Worm (Caenorhabditis elegans) whole organism, late embryonic: ENCODE data around the gene sru-22.

Source experiments
- C08G9.2 ChIP-seq: sonication (generic microtip); optimal IDR thresholded peaks from 2 replicates; lab custom pipeline; 2016; ENCODE audit warnings: mild to moderate bottlenecking, missing genetic modification characterization, moderate library complexity, missing compliant biosample characterization
- C38D4.7 ChIP-seq: fragments of 200-800 bp; sonication (Bioruptor generic); optimal IDR thresholded peaks from 2 replicates; lab custom pipeline; 2018; ENCODE audit warnings: mild to moderate bottlenecking, missing genetic modification characterization, moderate library complexity, missing compliant biosample characterization
- F13H6.1 ChIP-seq: sonication (generic microtip); optimal IDR thresholded peaks from 2 replicates; lab custom pipeline; 2016; ENCODE audit warnings: missing genetic modification characterization, missing compliant biosample characterization
- T23F11.4 ChIP-seq: fragments of 200-800 bp; sonication (Bioruptor generic); optimal IDR thresholded peaks from 2 replicates; lab custom pipeline; 2018; ENCODE audit warnings: mild to moderate bottlenecking, missing genetic modification characterization, missing compliant biosample characterization
- ceh-14 ChIP-seq: sonication (generic microtip); optimal IDR thresholded peaks from 2 replicates; lab custom pipeline; 2016; ENCODE audit warnings: missing genotype, missing genetic modification characterization, missing compliant biosample characterization
- ceh-18 ChIP-seq: sonication (generic microtip); optimal IDR thresholded peaks from 2 replicates; lab custom pipeline; 2016; ENCODE audit warnings: missing genetic modification characterization, missing compliant biosample characterization
- ceh-2 ChIP-seq: sonication (generic microtip); optimal IDR thresholded peaks from 2 replicates; lab custom pipeline; 2016; ENCODE audit warnings: missing genotype, missing genetic modification characterization, missing compliant biosample characterization
- ceh-24 ChIP-seq: sonication (generic microtip); optimal IDR thresholded peaks from 2 replicates; lab custom pipeline; 2016; ENCODE audit warnings: mild to moderate bottlenecking, missing genetic modification characterization, missing compliant biosample characterization
- ceh-30 ChIP-seq: fragments of 150-350 bp; optimal IDR thresholded peaks from 2 replicates; lab custom pipeline; 2014; ENCODE audit warnings: missing biosample characterization, missing genetic modification characterization
- ceh-31 ChIP-seq: sonication (generic microtip); optimal IDR thresholded peaks from 2 replicates; lab custom pipeline; 2016; ENCODE audit warnings: missing genetic modification characterization, missing compliant biosample characterization
- ceh-34 ChIP-seq: sonication (generic microtip); optimal IDR thresholded peaks from 2 replicates; lab custom pipeline; 2016; ENCODE audit warnings: mild to moderate bottlenecking, missing genetic modification characterization, missing compliant biosample characterization
- ceh-45 ChIP-seq: fragments of 200-800 bp; sonication (Bioruptor generic); IDR thresholded peaks from 2 replicates; pipeline ENCODE4 v1.3.6; 2022; ENCODE audit warnings: missing genetic modification reagents, missing genetic modification characterization, missing compliant biosample characterization
- che-1 ChIP-seq: sonication (generic microtip); optimal IDR thresholded peaks from 2 replicates; lab custom pipeline; 2016; ENCODE audit warnings: mild to moderate bottlenecking, missing genetic modification characterization, missing compliant biosample characterization
- elt-2 ChIP-seq: sonication (generic microtip); optimal IDR thresholded peaks from 2 replicates; lab custom pipeline; 2016; ENCODE audit warnings: missing genetic modification reagents, missing genetic modification characterization, missing compliant biosample characterization
- ets-4 ChIP-seq: sonication (generic microtip); optimal IDR thresholded peaks from 2 replicates; lab custom pipeline; 2016; ENCODE audit warnings: missing genetic modification characterization, missing compliant biosample characterization
- eyg-1 ChIP-seq: sonication (generic microtip); optimal IDR thresholded peaks from 2 replicates; lab custom pipeline; 2016; ENCODE audit warnings: missing genotype, missing genetic modification characterization, missing compliant biosample characterization
- fax-1 ChIP-seq: sonication (generic microtip); optimal IDR thresholded peaks from 2 replicates; lab custom pipeline; 2016; ENCODE audit warnings: missing genotype, missing genetic modification characterization, missing compliant biosample characterization
- fkh-10 ChIP-seq: fragments of 150-350 bp; optimal IDR thresholded peaks from 2 replicates; lab custom pipeline; 2014; ENCODE audit warnings: missing biosample characterization, missing genetic modification reagents, missing genetic modification characterization
- hlh-15 ChIP-seq: sonication (generic microtip); optimal IDR thresholded peaks from 2 replicates; lab custom pipeline; 2016; ENCODE audit warnings: missing genetic modification characterization, missing compliant biosample characterization
- hlh-30 ChIP-seq: sonication (generic microtip); optimal IDR thresholded peaks from 2 replicates; lab custom pipeline; 2017; ENCODE audit warnings: antibody characterized with exemption, missing genetic modification characterization, missing compliant biosample characterization; ENCODE audit not compliant: insufficient read depth
- hlh-6 ChIP-seq: sonication (generic microtip); optimal IDR thresholded peaks from 2 replicates; lab custom pipeline; 2016; ENCODE audit warnings: missing genotype, missing genetic modification characterization, missing compliant biosample characterization
- lim-6 ChIP-seq: sonication (generic microtip); optimal IDR thresholded peaks from 2 replicates; lab custom pipeline; 2016; ENCODE audit warnings: missing genetic modification characterization, missing compliant biosample characterization
- lin-11 ChIP-seq: fragments of 200-800 bp; sonication (Bioruptor generic); optimal IDR thresholded peaks from 2 replicates; lab custom pipeline; 2018; ENCODE audit warnings: mild to moderate bottlenecking, missing genetic modification characterization, missing compliant biosample characterization
- mec-3 ChIP-seq: sonication (generic microtip); optimal IDR thresholded peaks from 2 replicates; lab custom pipeline; 2016; ENCODE audit warnings: borderline replicate concordance, missing genetic modification characterization, missing compliant biosample characterization
- npax-4 ChIP-seq: sonication (generic microtip); optimal IDR thresholded peaks from 2 replicates; lab custom pipeline; 2016; ENCODE audit warnings: missing genetic modification characterization, missing compliant biosample characterization
- pat-9 ChIP-seq: fragments of 200-800 bp; sonication (Bioruptor generic); optimal IDR thresholded peaks from 2 replicates; lab custom pipeline; 2018; ENCODE audit warnings: mild to moderate bottlenecking, missing genetic modification characterization, moderate library complexity, missing compliant biosample characterization
- pax-1 ChIP-seq: fragments of 150-350 bp; optimal IDR thresholded peaks from 2 replicates; lab custom pipeline; 2014; ENCODE audit warnings: missing biosample characterization, missing genetic modification characterization
- pha-2 ChIP-seq: sonication (generic microtip); optimal IDR thresholded peaks from 2 replicates; lab custom pipeline; 2017; ENCODE audit warnings: mild to moderate bottlenecking, missing genetic modification characterization, missing compliant biosample characterization
- pqm-1 ChIP-seq: sonication (generic microtip); optimal IDR thresholded peaks from 2 replicates; lab custom pipeline; 2016; ENCODE audit warnings: missing genetic modification characterization, missing compliant biosample characterization
- ref-2 ChIP-seq: sonication (generic microtip); optimal IDR thresholded peaks from 2 replicates; lab custom pipeline; 2016; ENCODE audit warnings: missing genetic modification characterization, missing compliant biosample characterization
- rnt-1 ChIP-seq: sonication (generic microtip); optimal IDR thresholded peaks from 2 replicates; lab custom pipeline; 2016; ENCODE audit warnings: missing genetic modification characterization, missing compliant biosample characterization
- sdc-2 ChIP-seq: sonication (generic microtip); optimal IDR thresholded peaks from 2 replicates; lab custom pipeline; 2016; ENCODE audit warnings: missing genotype, missing genetic modification characterization, missing compliant biosample characterization
- syd-9 ChIP-seq: sonication (generic microtip); optimal IDR thresholded peaks from 2 replicates; lab custom pipeline; 2016; ENCODE audit warnings: mild to moderate bottlenecking, missing genetic modification characterization, moderate library complexity, missing compliant biosample characterization
- tbx-2 ChIP-seq: sonication (generic microtip); optimal IDR thresholded peaks from 2 replicates; lab custom pipeline; 2016; ENCODE audit warnings: missing genetic modification characterization, missing compliant biosample characterization
- ttx-3 ChIP-seq: sonication (generic microtip); optimal IDR thresholded peaks from 2 replicates; lab custom pipeline; 2016; ENCODE audit warnings: missing genetic modification reagents, missing genetic modification characterization, missing compliant biosample characterization
- unc-3 ChIP-seq, 2 experiments: fragments of 200-800 bp in 1 of 2; sonication (Bioruptor generic) in 1 of 2; sonication (generic microtip) in 1 of 2; conservative IDR thresholded peaks in 1 of 2; optimal IDR thresholded peaks in 1 of 2; 2 replicates each; pipeline versions ENCODE4 v1.3.6 to Lab custom; 2016 to 2022; ENCODE audit warnings: missing compliant biosample characterization in 2 of 2, missing genetic modification characterization in 2 of 2, missing genetic modification reagents in 1 of 2
- unc-86 ChIP-seq: sonication (generic microtip); optimal IDR thresholded peaks from 2 replicates; lab custom pipeline; 2016; ENCODE audit warnings: missing genetic modification characterization, missing compliant biosample characterization
- ztf-16 ChIP-seq: sonication (generic microtip); optimal IDR thresholded peaks from 2 replicates; lab custom pipeline; 2017; ENCODE audit warnings: missing genetic modification characterization, missing compliant biosample characterization

sru-22 gene

DNA sequence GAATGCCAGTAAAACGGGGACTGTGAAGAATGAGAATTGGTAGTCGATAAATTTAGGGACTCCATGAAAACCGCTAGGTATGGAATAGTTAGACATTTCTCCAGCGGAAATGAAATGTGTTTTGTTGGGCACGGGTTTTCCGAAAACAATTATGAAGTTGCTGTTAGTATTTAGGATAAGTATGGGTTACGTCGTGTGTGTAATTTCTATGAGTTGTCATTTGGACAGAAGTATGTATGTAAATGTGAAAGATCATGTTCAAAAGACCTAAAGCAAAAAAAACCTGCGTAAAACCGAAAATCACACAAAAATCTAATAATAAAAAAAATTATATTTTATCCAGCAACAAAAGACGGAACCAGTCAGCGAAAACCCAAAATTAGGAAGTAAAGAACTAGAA is 2.3 kb downstream of the sru-22 start, which contains the start of gene sru-23:
sru-23 (minus strand) TSS at position 101 of the 400 bp plus-strand sequence.
- TF ChIP-seq hlh-15 (tag; lab: Kevin White, UChicago): no peak
- TF ChIP-seq unc-3 (GFP tag; conservative IDR thresholded peaks at IDR 0.05; lab: Robert Waterston, UW): no peak
- no peak for TF ChIP-seq unc-3 (tag; optimal IDR thresholded peaks at IDR 0.05; lab: Kevin White, UChicago)
- no peak for TF ChIP-seq pax-1 (tag; lab: Kevin White, UChicago)
- no peak for TF ChIP-seq ztf-16 (tag; lab: Kevin White, UChicago)
- TF ChIP-seq ref-2 (tag; lab: Kevin White, UChicago): no peak
- no peak for TF ChIP-seq ceh-34 (tag; lab: Kevin White, UChicago)
- no peak for TF ChIP-seq che-1 (tag; lab: Kevin White, UChicago)
- TF ChIP-seq pha-2 (tag; lab: Kevin White, UChicago): no peak
- no peak for TF ChIP-seq ceh-14 (tag; lab: Kevin White, UChicago)
- TF ChIP-seq pat-9: no peak
- no peak for TF ChIP-seq ets-4
- no peak for TF ChIP-seq rnt-1 (tag; lab: Kevin White, UChicago)
- no peak for TF ChIP-seq hlh-6
- TF ChIP-seq tbx-2 (tag; lab: Kevin White, UChicago): no peak
- no peak for TF ChIP-seq F13H6.1 (tag; lab: Kevin White, UChicago)
- TF ChIP-seq eyg-1: no peak
- no peak for TF ChIP-seq pqm-1 (tag; lab: Kevin White, UChicago)
- TF ChIP-seq C38D4.7: no peak
- no peak for TF ChIP-seq ceh-24
- TF ChIP-seq, all 69 proteins: peak for 0

DNA sequence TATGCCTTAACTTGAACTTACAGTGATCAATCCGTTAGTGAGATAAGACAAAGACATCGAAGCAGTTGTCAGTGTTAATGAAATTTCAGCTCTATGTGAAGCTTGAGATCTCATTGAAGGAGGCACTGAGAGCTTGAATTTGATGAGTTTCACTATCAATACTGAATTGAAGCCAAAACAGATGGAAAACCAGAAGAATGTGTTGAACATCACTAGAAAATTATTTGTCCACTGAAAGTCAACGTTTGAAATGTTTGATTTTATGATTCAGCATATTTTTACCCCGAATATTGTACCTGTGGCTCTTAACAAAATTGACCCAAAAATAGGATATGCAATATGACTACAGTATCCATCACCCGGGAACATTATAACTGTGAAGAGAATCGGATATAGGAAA is 3.9 kb downstream of the sru-22 start:
- TF ChIP-seq C08G9.2 (tag; lab: Kevin White, UChicago) (no peak), F13H6.1 (tag; lab: Kevin White, UChicago) (no peak), hlh-30 (tag; lab: Kevin White, UChicago) (no peak), npax-4 (tag; lab: Kevin White, UChicago) (no peak), ceh-2 (tag; lab: Kevin White, UChicago) (no peak)
- TF ChIP-seq, all 69 proteins: peak for 0

DNA sequence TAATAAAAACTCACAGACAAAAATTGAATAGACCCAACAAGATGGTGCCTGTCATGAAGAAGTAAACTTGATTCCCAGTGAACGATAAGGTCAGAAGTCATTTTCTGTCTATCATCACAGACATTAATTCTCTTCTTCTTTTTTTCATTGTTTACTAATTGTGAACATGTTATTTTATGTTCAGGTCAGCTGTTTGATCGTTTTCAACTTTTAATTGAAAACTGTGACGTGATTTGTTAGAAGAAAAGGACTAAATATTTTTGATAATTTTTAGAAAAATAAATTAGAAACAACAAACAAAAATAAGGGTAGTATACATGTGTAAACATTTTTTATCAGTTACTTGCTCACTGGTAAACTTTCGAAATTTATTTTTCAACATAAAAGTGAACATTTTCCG is 5.1 kb downstream of the sru-22 start, which contains the start of gene F36G9.7:
F36G9.7 (minus strand) TSS at position 101 of the 400 bp plus-strand sequence.
- TF ChIP-seq pax-1 (tag; lab: Kevin White, UChicago): no peak
- no peak for TF ChIP-seq fkh-10 (GFP tag; lab: Kevin White, UChicago)
- no peak for TF ChIP-seq ceh-24
- TF ChIP-seq fax-1 (tag; lab: Kevin White, UChicago): no peak
- no peak for TF ChIP-seq pha-2 (tag; lab: Kevin White, UChicago)

ce11 chrV:15967542-15967941 is 7.2 kb downstream of the sru-22 start, which contains the start of gene sri-1:
sri-1 (minus strand) TSS chrV:15967642.
- TF ChIP-seq T23F11.4 (GFP tag; lab: Kevin White, UChicago): no peak
- no peak for TF ChIP-seq pha-2 (tag; lab: Kevin White, UChicago)
- no peak for TF ChIP-seq elt-2 (tag; lab: Kevin White, UChicago)
- TF ChIP-seq ztf-16 (tag; lab: Kevin White, UChicago): no peak
- no peak for TF ChIP-seq unc-3 (GFP tag; conservative IDR thresholded peaks at IDR 0.05; lab: Robert Waterston, UW)
- no peak for TF ChIP-seq unc-3 (tag; optimal IDR thresholded peaks at IDR 0.05; lab: Kevin White, UChicago)
- TF ChIP-seq ceh-31 (tag; lab: Kevin White, UChicago): no peak
- no peak for TF ChIP-seq ttx-3 (tag; lab: Kevin White, UChicago)
- no peak for TF ChIP-seq ceh-18 (tag; lab: Kevin White, UChicago)
- TF ChIP-seq che-1 (tag; lab: Kevin White, UChicago): no peak
- TF ChIP-seq ets-4: no peak
- no peak for TF ChIP-seq sdc-2 (tag; lab: Kevin White, UChicago)
- no peak for TF ChIP-seq lin-11 (tag; lab: Kevin White, UChicago)
- TF ChIP-seq ceh-45: no peak
- TF ChIP-seq ceh-30 (tag; lab: Kevin White, UChicago): no peak
- no peak for TF ChIP-seq mec-3 (tag; lab: Kevin White, UChicago)
- no peak for TF ChIP-seq lim-6 (tag; lab: Kevin White, UChicago)
- TF ChIP-seq pax-1 (tag; lab: Kevin White, UChicago): no peak
- TF ChIP-seq syd-9 (tag; lab: Kevin White, UChicago): no peak
- TF ChIP-seq unc-86: no peak
- no peak for TF ChIP-seq fax-1 (tag; lab: Kevin White, UChicago)
- TF ChIP-seq, all 69 proteins: peak for 0
